Worm (Caenorhabditis elegans) whole organism, early embryonic: ENCODE results near the gene mev-1.

ENCODE experiments used
- ama-1 ChIP-seq: fragments of 150-350 bp; optimal IDR thresholded peaks from 2 replicates; lab custom pipeline; 2014
- ceh-13 ChIP-seq: fragments of 200-800 bp; sonication (Bioruptor generic); optimal IDR thresholded peaks from 2 replicates; lab custom pipeline; 2018; ENCODE audit warnings: mild to moderate bottlenecking, missing genetic modification characterization, missing compliant biosample characterization
- pes-1 ChIP-seq: fragments of 200-800 bp; sonication (Bioruptor generic); IDR thresholded peaks from 2 replicates; pipeline ENCODE4 v1.3.6; 2022; ENCODE audit warnings: missing genetic modification reagents, missing genetic modification characterization, missing compliant biosample characterization
- scrt-1 ChIP-seq: fragments of 200-800 bp; sonication (Bioruptor generic); IDR thresholded peaks from 2 replicates; pipeline ENCODE4 v1.3.6; 2022; ENCODE audit warnings: missing genetic modification characterization, missing compliant biosample characterization
- tbx-11 ChIP-seq: fragments of 200-800 bp; sonication (Bioruptor generic); IDR thresholded peaks from 2 replicates; pipeline ENCODE4 v1.3.6; 2022; ENCODE audit warnings: missing genetic modification characterization, missing compliant biosample characterization

ce11 chrIII:10331232-10331631, 2.8 kb upstream of the mev-1 start:
- TF ChIP-seq tbx-11 (no peak), ama-1 (no peak), scrt-1 (GFP tag; lab: Robert Waterston, UW) (no peak), ceh-13 (GFP tag; lab: Kevin White, UChicago) (no peak), pes-1 (GFP tag; lab: Robert Waterston, UW) (no peak)
